Fruit fly (Drosophila melanogaster): ENCODE measurements around the gene fabp.

Gene fabp

dm6 chr3R:11562326-11563109 is 4.3 kb downstream of the fabp start (continued):
- TF ChIP-seq lilli (GFP tag; optimal IDR thresholded peaks at IDR 0.05) = peak; percentile 95
- TF ChIP-seq ssp (GFP tag; IDR thresholded peaks at IDR 0.05) = peak; percentile 87
- TF ChIP-seq CG11398 (GFP tag; optimal IDR thresholded peaks at IDR 0.05) = peak; percentile 81
- TF ChIP-seq HHEX (GFP tag; optimal IDR thresholded peaks at IDR 0.05) = peak; percentile 93
- TF ChIP-seq CG12071 (GFP tag; optimal IDR thresholded peaks at IDR 0.05) = peak; percentile 86
- peak; percentile 82 for TF ChIP-seq CG8944 (GFP tag; optimal IDR thresholded peaks at IDR 0.05)
- peak; percentile 82 for TF ChIP-seq CG6272 (GFP tag; IDR thresholded peaks at IDR 0.05)
- peak; percentile 77 for TF ChIP-seq CG12942 (GFP tag; optimal IDR thresholded peaks at IDR 0.05)
- TF ChIP-seq CG12769 (tag; optimal IDR thresholded peaks at IDR 0.05) = peak; percentile 95
- peak; percentile 89 for TF ChIP-seq scrt (GFP tag; optimal IDR thresholded peaks at IDR 0.05)
- TF ChIP-seq Sry-β (GFP tag; optimal IDR thresholded peaks at IDR 0.05) = peak; percentile 51
- TF ChIP-seq sisA (GFP tag; IDR thresholded peaks at IDR 0.05) = peak; percentile 94
- TF ChIP-seq zen (tag; optimal IDR thresholded peaks at IDR 0.05) = peak; percentile 71
- peak; percentile 36 for TF ChIP-seq da (GFP tag; optimal IDR thresholded peaks at IDR 0.05)
- peak; percentile 88 for TF ChIP-seq B-H1 (GFP tag; IDR thresholded peaks at IDR 0.05)
- peak; percentile 93 for TF ChIP-seq BtbVII (GFP tag; optimal IDR thresholded peaks at IDR 0.05)
- TF ChIP-seq Trl (optimal IDR thresholded peaks at IDR 0.05) = peak; percentile 48 to 90
- peak; percentile 96 for TF ChIP-seq Trl (GFP tag; optimal IDR thresholded peaks at IDR 0.05)
- peak; percentile 94 for TF ChIP-seq CG4328 (GFP tag; optimal IDR thresholded peaks at IDR 0.05)
- TF ChIP-seq CG11723 (GFP tag; optimal IDR thresholded peaks at IDR 0.05) = peak; percentile 75
- TF ChIP-seq ATbp (GFP tag; optimal IDR thresholded peaks at IDR 0.05) = peak; percentile 92
- peak; percentile 75 for TF ChIP-seq gsb-n (tag; optimal IDR thresholded peaks at IDR 0.05)

dm6 chr3R:11561648-11562047 is 5.2 kb downstream of the fabp start:
- TF ChIP-seq CG5180 (GFP tag; optimal IDR thresholded peaks at IDR 0.05) (no peak), exex (tag; optimal IDR thresholded peaks at IDR 0.05) (peak; percentile 7), CG1529 (GFP tag; optimal IDR thresholded peaks at IDR 0.05) (no peak), CG13775 (GFP tag; optimal IDR thresholded peaks at IDR 0.05) (no peak), HLHmδ (GFP tag; optimal IDR thresholded peaks at IDR 0.05) (no peak), HLH54F (GFP tag; optimal IDR thresholded peaks at IDR 0.05) (no peak), CG13894 (tag; optimal IDR thresholded peaks at IDR 0.05) (no peak), mam (GFP tag; optimal IDR thresholded peaks at IDR 0.05) (no peak), Trl (optimal IDR thresholded peaks at IDR 0.05) (peak in 1 of 2 experiments; percentile 3), Trl (GFP tag; optimal IDR thresholded peaks at IDR 0.05) (no peak), grn (GFP tag; optimal IDR thresholded peaks at IDR 0.05) (peak; percentile 48), Lim3 (GFP tag; IDR thresholded peaks at IDR 0.05) (no peak), CG32767 (GFP tag; IDR thresholded peaks at IDR 0.05) (no peak), Pdp1 (GFP tag; optimal IDR thresholded peaks at IDR 0.05) (peak in 1 of 2 experiments; percentile 90), Dref (GFP tag; IDR thresholded peaks at IDR 0.05) (no peak)

dm6 chr3R:11557492-11557965 is 9.3 kb downstream of the fabp start, which contains the start of gene CG10898:
CG10898 (plus strand) TSS chr3R:11557776.
- TF ChIP-seq sqz (GFP tag; optimal IDR thresholded peaks at IDR 0.05) (no peak), row (GFP tag; IDR thresholded peaks at IDR 0.05) (peak; percentile 94), sima (GFP tag; optimal IDR thresholded peaks at IDR 0.05) (peak; percentile 13), CG7963 (GFP tag; IDR thresholded peaks at IDR 0.05; ENCODE audit: partially characterized antibody) (no peak), CG2129 (GFP tag; IDR thresholded peaks at IDR 0.05; ENCODE audit: partially characterized antibody) (no peak), CG6689 (GFP tag; IDR thresholded peaks at IDR 0.05) (peak; percentile 82), CG4424 (GFP tag; optimal IDR thresholded peaks at IDR 0.05) (peak; percentile 78), dimm (GFP tag; IDR thresholded peaks at IDR 0.05) (peak; percentile 35; the same call in 1 of the 2 replicates), grn (GFP tag; optimal IDR thresholded peaks at IDR 0.05) (peak; percentile 44), mirr (GFP tag; optimal IDR thresholded peaks at IDR 0.05) (peak; percentile 63), ash1 (GFP tag; optimal IDR thresholded peaks at IDR 0.05) (no peak), CG6683 (GFP tag; optimal IDR thresholded peaks at IDR 0.05) (peak; percentile 43), repo (GFP tag; optimal IDR thresholded peaks at IDR 0.05) (peak; percentile 86), NFAT (GFP tag; IDR thresholded peaks at IDR 0.05) (peak; percentile 84), vvl (GFP tag; IDR thresholded peaks at IDR 0.05) (peak; percentile 94)
